Worm (Caenorhabditis elegans) whole organism, L4/young adult: ENCODE data around the gene rpl-35.

Experiments
- W03F9.2 ChIP-seq: fragments of 150-350 bp; optimal IDR thresholded peaks from 2 replicates; lab custom pipeline; 2014; ENCODE audit warnings: missing biosample characterization, missing genetic modification characterization
- him-1 ChIP-seq: sonication (generic microtip); optimal IDR thresholded peaks from 2 replicates; lab custom pipeline; 2016; ENCODE audit warnings: missing genotype, missing genetic modification reagents, missing genetic modification characterization, missing compliant biosample characterization

- no peak for TF ChIP-seq him-1
- TF ChIP-seq W03F9.2 (tag; lab: Kevin White, UChicago) = no peak
These were observed 19.2 kb upstream of the rpl-35 start for ce11 chrIII:7835684-7836083.
